Worm (Caenorhabditis elegans): ENCODE results near the gene tbb-6.

- no peak for TF ChIP-seq T22C8.4 (GFP tag; IDR thresholded peaks at IDR 0.05)
- TF ChIP-seq ref-1 (GFP tag; conservative IDR thresholded peaks at IDR 0.05) = no peak
- no peak for TF ChIP-seq flt-1 (GFP tag; IDR thresholded peaks at IDR 0.05)
These were observed 26.9 kb upstream of the tbb-6 start, which contains the start of gene myo-3 for ce11 chrV:12234293-12235004.
